Worm (Caenorhabditis elegans) whole organism, early embryonic: ENCODE results near the gene K02E11.7.

Experiments used
- B0310.2 ChIP-seq: sonication (generic microtip); optimal IDR thresholded peaks from 2 replicates; lab custom pipeline; 2016; ENCODE audit warnings: mild to moderate bottlenecking, missing genetic modification characterization, missing compliant biosample characterization
- F13C5.2 ChIP-seq: sonication (generic microtip); optimal IDR thresholded peaks from 2 replicates; lab custom pipeline; 2017; ENCODE audit warnings: mild to moderate bottlenecking, missing genetic modification characterization, inconsistent platforms, missing compliant biosample characterization
- aly-1 ChIP-seq: sonication (generic microtip); optimal IDR thresholded peaks from 2 replicates; lab custom pipeline; 2016; ENCODE audit warnings: missing genetic modification characterization, missing compliant biosample characterization
- ama-1 ChIP-seq: fragments of 150-350 bp; optimal IDR thresholded peaks from 2 replicates; lab custom pipeline; 2014
- ceh-36 ChIP-seq: sonication (generic microtip); optimal IDR thresholded peaks from 2 replicates; lab custom pipeline; 2016; ENCODE audit warnings: missing genetic modification characterization, inconsistent platforms, missing compliant biosample characterization
- ets-7 ChIP-seq: sonication (generic microtip); optimal IDR thresholded peaks from 2 replicates; lab custom pipeline; 2016; ENCODE audit warnings: missing genotype, missing genetic modification characterization, missing compliant biosample characterization
- flt-1 ChIP-seq: fragments of 200-800 bp; sonication (Bioruptor generic); IDR thresholded peaks from 2 replicates; pipeline ENCODE4 v1.3.6; 2022; ENCODE audit warnings: missing genetic modification characterization, missing compliant biosample characterization
- hmbx-1 ChIP-seq: sonication (generic microtip); optimal IDR thresholded peaks from 2 replicates; lab custom pipeline; 2016; ENCODE audit warnings: mild to moderate bottlenecking, missing genetic modification characterization, missing compliant biosample characterization
- hmg-4 ChIP-seq: fragments of 200-800 bp; sonication (Bioruptor generic); optimal IDR thresholded peaks from 2 replicates; lab custom pipeline; 2018; ENCODE audit warnings: mild to moderate bottlenecking, missing genetic modification characterization, missing compliant biosample characterization
- pes-1 ChIP-seq: fragments of 200-800 bp; sonication (Bioruptor generic); IDR thresholded peaks from 2 replicates; pipeline ENCODE4 v1.3.6; 2022; ENCODE audit warnings: missing genetic modification reagents, missing genetic modification characterization, missing compliant biosample characterization
- scrt-1 ChIP-seq: fragments of 200-800 bp; sonication (Bioruptor generic); IDR thresholded peaks from 2 replicates; pipeline ENCODE4 v1.3.6; 2022; ENCODE audit warnings: missing genetic modification characterization, missing compliant biosample characterization
- tbx-11 ChIP-seq: fragments of 200-800 bp; sonication (Bioruptor generic); IDR thresholded peaks from 2 replicates; pipeline ENCODE4 v1.3.6; 2022; ENCODE audit warnings: missing genetic modification characterization, missing compliant biosample characterization
- tbx-37 ChIP-seq: fragments of 200-800 bp; sonication (Bioruptor generic); conservative IDR thresholded peaks from 2 replicates; pipeline ENCODE4 v1.3.6; 2022; ENCODE audit warnings: missing genetic modification reagents, missing genetic modification characterization, missing compliant biosample characterization
- tra-4 ChIP-seq: sonication (generic microtip); optimal IDR thresholded peaks from 2 replicates; lab custom pipeline; 2017; ENCODE audit warnings: missing genetic modification characterization, missing compliant biosample characterization

ce11 chrV:14231656-14232055 lies 22.5 kb downstream of the K02E11.7 start:
- TF ChIP-seq ama-1 (lab: Kevin White, UChicago): no peak
- no peak for TF ChIP-seq ceh-36 (tag; lab: Kevin White, UChicago)
- no peak for TF ChIP-seq hmbx-1 (tag; lab: Kevin White, UChicago)
- TF ChIP-seq ets-7: no peak
- TF ChIP-seq hmg-4: no peak
- TF ChIP-seq tra-4 (tag; lab: Kevin White, UChicago): no peak
- TF ChIP-seq B0310.2 (tag; lab: Kevin White, UChicago): no peak
- TF ChIP-seq scrt-1 (GFP tag; lab: Robert Waterston, UW): no peak
- no peak for TF ChIP-seq flt-1 (GFP tag; lab: Robert Waterston, UW)
- TF ChIP-seq aly-1 (tag; lab: Kevin White, UChicago): no peak
- TF ChIP-seq F13C5.2 (tag; lab: Kevin White, UChicago): no peak
- TF ChIP-seq tbx-11: no peak
- no peak for TF ChIP-seq tbx-37
- TF ChIP-seq pes-1 (GFP tag; lab: Robert Waterston, UW): no peak
